Fruit fly (Drosophila melanogaster) whole organism, embryonic: Measurements from ENCODE around the gene CG42538.

Experiments used
- Ada2b ChIP-seq: fragments of 200-800 bp; sonication (Bioruptor generic); IDR thresholded peaks from 2 replicates; pipeline ENCODE4 v1.3.6; 2022; ENCODE audit warnings: missing biosample characterization, missing genetic modification characterization
- Adf1 ChIP-seq: fragments of 200-800 bp; sonication (Bioruptor generic); IDR thresholded peaks from 2 replicates; pipeline ENCODE4 v1.3.6; 2022; ENCODE audit warnings: missing biosample characterization, missing genetic modification characterization
- Antp ChIP-seq: fragments of 200-800 bp; sonication (Bioruptor generic); optimal IDR thresholded peaks from 3 replicates; lab custom pipeline; 2016; ENCODE audit warnings: missing biosample characterization, missing genetic modification characterization
- Atf-2 ChIP-seq: fragments of 200-800 bp; sonication (Bioruptor generic); optimal IDR thresholded peaks from 2 replicates; lab custom pipeline; 2016; ENCODE audit warnings: missing biosample characterization, missing genetic modification characterization
- CG12942 ChIP-seq: fragments of 200-800 bp; sonication (Bioruptor generic); optimal IDR thresholded peaks from 3 replicates; lab custom pipeline; 2016; ENCODE audit warnings: missing biosample characterization, missing genetic modification characterization
- CG14710 ChIP-seq: fragments of 200-800 bp; sonication (Bioruptor generic); optimal IDR thresholded peaks from 3 replicates; lab custom pipeline; 2019; ENCODE audit warnings: missing biosample characterization, mild to moderate bottlenecking, missing genetic modification characterization, moderate library complexity
- CG17612 ChIP-seq: fragments of 200-800 bp; sonication (Bioruptor generic); IDR thresholded peaks from 2 replicates; pipeline ENCODE4 v1.3.6; 2022; ENCODE audit warnings: missing biosample characterization, missing genetic modification characterization
- CG18764 ChIP-seq: fragments of 200-800 bp; sonication (Bioruptor generic); optimal IDR thresholded peaks from 3 replicates; lab custom pipeline; 2016; ENCODE audit warnings: missing biosample characterization, missing genetic modification characterization
- CG30431 ChIP-seq: fragments of 200-800 bp; sonication (Bioruptor generic); optimal IDR thresholded peaks from 2 replicates; lab custom pipeline; 2017; ENCODE audit warnings: missing biosample characterization, missing genetic modification characterization
- CG31365 ChIP-seq: fragments of 200-800 bp; sonication (Bioruptor generic); optimal IDR thresholded peaks from 2 replicates; lab custom pipeline; 2018; ENCODE audit warnings: missing biosample characterization, mild to moderate bottlenecking, missing genetic modification characterization
- CG3726 ChIP-seq: fragments of 200-800 bp; sonication (Bioruptor generic); IDR thresholded peaks from 3 replicates; pipeline ENCODE4, ENCODE4 v1.3.6; 2022; ENCODE audit warnings: missing biosample characterization, missing genetic modification characterization
- CG3995 ChIP-seq: fragments of 200-800 bp; sonication (Bioruptor generic); optimal IDR thresholded peaks from 3 replicates; lab custom pipeline; 2016; ENCODE audit warnings: missing biosample characterization, missing genetic modification characterization
- CG4328 ChIP-seq: fragments of 200-800 bp; sonication (Bioruptor generic); optimal IDR thresholded peaks from 3 replicates; lab custom pipeline; 2017; ENCODE audit warnings: missing biosample characterization, missing genetic modification reagents, missing genetic modification characterization
- CG5953 ChIP-seq: fragments of 200-800 bp; sonication (Bioruptor generic); IDR thresholded peaks from 2 replicates; pipeline ENCODE4 v1.3.6; 2022; ENCODE audit warnings: missing biosample characterization, missing genetic modification characterization
- CG6254 ChIP-seq: fragments of 200-800 bp; sonication (Bioruptor generic); optimal IDR thresholded peaks from 3 replicates; lab custom pipeline; 2017; ENCODE audit warnings: mild to moderate bottlenecking, missing biosample characterization, missing genetic modification reagents, missing genetic modification characterization
- CG6791 ChIP-seq: fragments of 200-800 bp; sonication (Bioruptor generic); IDR thresholded peaks from 3 replicates; pipeline ENCODE4 v1.3.6; 2022; ENCODE audit warnings: missing biosample characterization, missing genetic modification characterization; ENCODE audit not compliant: partially characterized antibody
- CG7271 ChIP-seq: fragments of 200-800 bp; sonication (Bioruptor generic); optimal IDR thresholded peaks from 2 replicates; lab custom pipeline; 2018; ENCODE audit warnings: missing biosample characterization, mild to moderate bottlenecking, missing genetic modification characterization, moderate library complexity
- CG8089 ChIP-seq: fragments of 200-800 bp; sonication (Bioruptor generic); optimal IDR thresholded peaks from 3 replicates; lab custom pipeline; 2016; ENCODE audit warnings: missing biosample characterization, missing genetic modification characterization
- CG8924 ChIP-seq: fragments of 200-800 bp; optimal IDR thresholded peaks from 3 replicates; lab custom pipeline; 2019; ENCODE audit warnings: missing biosample characterization, mild to moderate bottlenecking, missing genetic modification characterization, moderate library complexity
- CG9215 ChIP-seq: fragments of 200-800 bp; sonication (Bioruptor generic); IDR thresholded peaks from 2 replicates; pipeline ENCODE4 v1.3.6; 2022; ENCODE audit warnings: missing biosample characterization, missing genetic modification characterization
- CrebB ChIP-seq: fragments of 200-800 bp; sonication (Bioruptor generic); optimal IDR thresholded peaks from 3 replicates; lab custom pipeline; 2018; ENCODE audit warnings: missing biosample characterization, mild to moderate bottlenecking, missing genetic modification characterization
- HLH3B ChIP-seq: fragments of 200-800 bp; sonication (Bioruptor generic); IDR thresholded peaks from 2 replicates; pipeline ENCODE4 v1.3.6; 2022; ENCODE audit warnings: missing biosample characterization, missing genetic modification characterization
- Hand ChIP-seq: fragments of 200-800 bp; sonication (Bioruptor generic); optimal IDR thresholded peaks from 2 replicates; lab custom pipeline; 2017; ENCODE audit warnings: mild to moderate bottlenecking, missing biosample characterization, missing genetic modification reagents, missing genetic modification characterization
- Hmr ChIP-seq: fragments of 200-800 bp; sonication (Bioruptor generic); optimal IDR thresholded peaks from 3 replicates; lab custom pipeline; 2017; ENCODE audit warnings: mild to moderate bottlenecking, missing biosample characterization, missing genetic modification reagents, missing genetic modification characterization
- Nf-YC ChIP-seq: fragments of 200-800 bp; optimal IDR thresholded peaks from 3 replicates; lab custom pipeline; 2019; ENCODE audit warnings: missing biosample characterization, mild to moderate bottlenecking, missing genetic modification characterization, moderate library complexity
- Oli ChIP-seq: fragments of 200-800 bp; sonication (Bioruptor generic); optimal IDR thresholded peaks from 2 replicates; lab custom pipeline; 2018; ENCODE audit warnings: missing biosample characterization, mild to moderate bottlenecking, missing genetic modification characterization, moderate library complexity
- PHDP ChIP-seq: fragments of 200-800 bp; sonication (Bioruptor generic); optimal IDR thresholded peaks from 3 replicates; lab custom pipeline; 2018; ENCODE audit warnings: missing biosample characterization, mild to moderate bottlenecking, missing genetic modification characterization, moderate library complexity
- Rx ChIP-seq: fragments of 200-800 bp; sonication (Bioruptor generic); IDR thresholded peaks from 2 replicates; pipeline ENCODE4 v1.3.6; 2022; ENCODE audit warnings: missing biosample characterization, missing genetic modification characterization
- Sry-β ChIP-seq: fragments of 200-800 bp; sonication (Bioruptor generic); optimal IDR thresholded peaks from 2 replicates; lab custom pipeline; 2018; ENCODE audit warnings: missing biosample characterization, mild to moderate bottlenecking, missing genetic modification characterization, moderate library complexity
- ab ChIP-seq: fragments of 200-800 bp; sonication (Bioruptor generic); optimal IDR thresholded peaks from 2 replicates; lab custom pipeline; 2016; ENCODE audit warnings: missing biosample characterization, missing genetic modification characterization
- abd-A ChIP-seq: fragments of 200-800 bp; sonication (Bioruptor generic); optimal IDR thresholded peaks from 3 replicates; lab custom pipeline; 2019; ENCODE audit warnings: missing biosample characterization, mild to moderate bottlenecking, missing genetic modification characterization, moderate library complexity
- cad ChIP-seq: fragments of >200 bp; optimal IDR thresholded peaks from 2 replicates; lab custom pipeline; 2017; ENCODE audit warnings: missing biosample characterization, missing genetic modification characterization
- chif ChIP-seq, 2 experiments: fragments of 200-800 bp; sonication (Bioruptor generic); optimal IDR thresholded peaks; 3 replicates each; lab custom pipeline; 2016; ENCODE audit warnings: missing biosample characterization in 2 of 2, missing genetic modification characterization in 2 of 2
- croc ChIP-seq: fragments of 200-800 bp; sonication (Bioruptor generic); conservative IDR thresholded peaks from 3 replicates; pipeline ENCODE4 v1.3.6; 2022; ENCODE audit warnings: missing biosample characterization, missing genetic modification characterization
- danr ChIP-seq: fragments of 200-800 bp; sonication (Bioruptor generic); IDR thresholded peaks from 2 replicates; pipeline ENCODE4 v1.3.6; 2022; ENCODE audit warnings: missing biosample characterization, missing genetic modification characterization
- gce ChIP-seq: fragments of 200-800 bp; sonication (Bioruptor generic); IDR thresholded peaks from 3 replicates; pipeline ENCODE4 v1.3.6; 2022; ENCODE audit warnings: missing biosample characterization, missing genetic modification characterization
- gro ChIP-seq: fragments of 200-800 bp; sonication (Bioruptor generic); optimal IDR thresholded peaks from 2 replicates; lab custom pipeline; 2016; ENCODE audit warnings: missing biosample characterization, missing genetic modification characterization
- hkb ChIP-seq, 2 experiments: fragments of 200-800 bp in 1 of 2; fragments of >200 bp in 1 of 2; sonication (Bioruptor generic) in 1 of 2; IDR thresholded peaks in 1 of 2; optimal IDR thresholded peaks in 1 of 2; 2 replicates each; pipeline versions ENCODE4 v1.3.6 to Lab custom; 2017 to 2022; ENCODE audit warnings: missing biosample characterization in 1 of 2, missing genetic modification characterization in 1 of 2
- hth ChIP-seq: fragments of >200 bp; optimal IDR thresholded peaks from 2 replicates; lab custom pipeline; 2017; ENCODE audit warnings: inconsistent platforms
- kah ChIP-seq: fragments of 200-800 bp; sonication (Bioruptor generic); optimal IDR thresholded peaks from 2 replicates; lab custom pipeline; 2018; ENCODE audit warnings: missing biosample characterization, mild to moderate bottlenecking, missing genetic modification characterization
- sc ChIP-seq, 3 experiments: fragments of >200 bp in 2 of 3; fragments of 200-800 bp in 1 of 3; sonication (Bioruptor generic) in 1 of 3; optimal IDR thresholded peaks; 2 replicates in 2 of 3; 3 replicates in 1 of 3; lab custom pipeline; 2017; ENCODE audit warnings: mild to moderate bottlenecking in 1 of 3, missing biosample characterization in 1 of 3, missing genetic modification characterization in 1 of 3, missing genetic modification reagents in 1 of 3
- seq ChIP-seq: fragments of 200-800 bp; sonication (Bioruptor generic); IDR thresholded peaks from 2 replicates; pipeline ENCODE4 v1.3.6; 2022; ENCODE audit warnings: missing biosample characterization, missing genetic modification characterization
- sima ChIP-seq: fragments of 200-800 bp; sonication (Bioruptor generic); optimal IDR thresholded peaks from 2 replicates; lab custom pipeline; 2016; ENCODE audit warnings: missing biosample characterization, missing genetic modification characterization
- stc ChIP-seq: fragments of 200-800 bp; sonication (Bioruptor generic); IDR thresholded peaks from 2 replicates; pipeline ENCODE4 v1.3.6; 2022; ENCODE audit warnings: missing biosample characterization, missing genetic modification characterization
- tll ChIP-seq, 2 experiments: fragments of 200-800 bp in 1 of 2; fragments of >200 bp in 1 of 2; sonication (Bioruptor generic) in 1 of 2; optimal IDR thresholded peaks; 2 replicates each; lab custom pipeline; 2017 to 2019; ENCODE audit warnings: missing biosample characterization in 2 of 2, missing genetic modification characterization in 2 of 2, mild to moderate bottlenecking in 1 of 2, moderate library complexity in 1 of 2
- tna ChIP-seq: fragments of 200-800 bp; sonication (Bioruptor generic); IDR thresholded peaks from 2 replicates; pipeline ENCODE4 v1.3.6; 2022; ENCODE audit warnings: missing biosample characterization, missing genetic modification characterization; ENCODE audit not compliant: partially characterized antibody
- toy ChIP-seq: fragments of 200-800 bp; sonication (Bioruptor generic); IDR thresholded peaks from 2 replicates; pipeline ENCODE4 v1.3.6; 2022; ENCODE audit warnings: missing biosample characterization, missing genetic modification characterization
- vvl ChIP-seq: fragments of 200-800 bp; sonication (Bioruptor generic); IDR thresholded peaks from 2 replicates; pipeline ENCODE4 v1.3.6; 2022; ENCODE audit warnings: missing biosample characterization, missing genetic modification characterization

The CG42538 gene

DNA sequence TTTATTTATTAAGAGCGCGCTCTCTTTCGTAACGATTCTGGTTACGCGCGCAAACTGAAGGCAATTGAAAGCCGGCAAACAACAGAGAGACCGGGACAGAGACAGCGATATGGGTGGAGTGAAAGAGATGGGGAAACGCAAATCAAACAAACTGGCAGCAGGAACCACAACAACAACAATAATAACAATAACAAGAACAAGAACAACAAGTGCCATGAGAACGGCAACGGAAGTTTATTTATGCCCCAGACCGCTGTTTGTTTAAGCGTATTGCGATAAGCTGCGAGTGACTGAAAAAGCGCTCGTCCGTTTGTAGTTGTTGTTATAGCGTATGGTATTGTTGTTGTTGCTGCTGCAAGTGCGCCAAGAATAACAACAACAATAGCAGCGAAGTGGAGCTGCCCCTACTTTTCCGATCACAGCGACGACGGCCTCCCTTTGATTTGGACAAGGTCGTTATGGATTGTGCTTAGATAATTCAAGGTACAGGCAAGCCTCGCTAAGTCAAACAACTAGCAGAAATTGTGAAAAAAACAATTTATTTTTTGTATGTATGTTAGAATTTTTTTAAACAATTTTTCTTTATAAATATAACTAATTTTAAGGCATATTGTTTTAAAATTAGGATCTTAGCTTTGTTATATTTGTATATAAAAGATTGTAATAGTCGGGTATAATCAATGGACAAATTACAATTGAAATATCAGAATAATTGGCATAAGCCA is 8.1 kb upstream of the CG42538 start (continued):
- TF ChIP-seq abd-A (no peak), CG14710 (tag; lab: Kevin White, UChicago) (peak; percentile 59), HLH3B (peak; percentile 65; the same call in 1 of the 2 replicates), croc (GFP tag; lab: Robert Waterston, UW) (peak; percentile 34; the same call in 1 of the 3 replicates), gro (GFP tag; lab: Kevin White, UChicago) (peak; percentile 47), CG31365 (tag; lab: Kevin White, UChicago) (peak; percentile 55), CG8089 (GFP tag; lab: Kevin White, UChicago) (peak; percentile 54), stc (peak; percentile 50; the same call in 1 of the 2 replicates), ab (GFP tag; lab: Kevin White, UChicago) (no peak), Hand (GFP tag; lab: Kevin White, UChicago) (peak; percentile 3), Nf-YC (tag; lab: Kevin White, UChicago) (no peak), Antp (GFP tag; lab: Kevin White, UChicago) (peak; percentile 55), Hmr (GFP tag; lab: Kevin White, UChicago) (peak; percentile 68), CG4328 (GFP tag; lab: Kevin White, UChicago) (peak; percentile 74), CG6254 (GFP tag; lab: Kevin White, UChicago) (peak; percentile 79), CG18764 (GFP tag; lab: Kevin White, UChicago) (peak; percentile 58), CG8924 (tag; lab: Kevin White, UChicago) (peak; percentile 54), danr (no peak), sima (GFP tag; lab: Kevin White, UChicago) (no peak), chif (GFP tag; optimal IDR thresholded peaks at IDR 0.05; lab: Kevin White, UChicago) (peak; percentile 30 to 54), Ada2b (GFP tag; lab: Robert Waterston, UW) (peak; percentile 25; the same call in 1 of the 2 replicates), gce (GFP tag; lab: Robert Waterston, UW) (peak; percentile 84), CG3995 (GFP tag; lab: Kevin White, UChicago) (no peak), cad (GFP tag; lab: Kevin White, UChicago) (no peak), PHDP (tag; lab: Kevin White, UChicago) (peak; percentile 51), Oli (tag; lab: Kevin White, UChicago) (no peak), tll (GFP tag; optimal IDR thresholded peaks at IDR 0.05; lab: Kevin White, UChicago) (no peak), CG9215 (no peak), Sry-β (GFP tag; lab: Kevin White, UChicago) (peak; percentile 4), toy (GFP tag; lab: Robert Waterston, UW) (no peak), kah (GFP tag; lab: Kevin White, UChicago) (peak; percentile 76), hkb (optimal IDR thresholded peaks at IDR 0.05; lab: Kevin White, UChicago) (no peak), hkb (GFP tag; IDR thresholded peaks at IDR 0.05; lab: Robert Waterston, UW) (peak; percentile 56; the same call in 1 of the 2 replicates), sc (optimal IDR thresholded peaks at IDR 0.05; lab: Kevin White, UChicago) (no peak), sc (GFP tag; optimal IDR thresholded peaks at IDR 0.05; lab: Kevin White, UChicago) (peak; percentile 77), CG30431 (GFP tag; lab: Kevin White, UChicago) (no peak), CG3726 (GFP tag; lab: Robert Waterston, UW) (no peak), Atf-2 (GFP tag; lab: Kevin White, UChicago) (peak; percentile 42), seq (GFP tag; lab: Robert Waterston, UW) (peak; percentile 48; the same call in 1 of the 2 replicates), tna (GFP tag; lab: Robert Waterston, UW) (no peak), Adf1 (GFP tag; lab: Robert Waterston, UW) (peak; percentile 57; the same call in 1 of the 2 replicates), hth (lab: Kevin White, UChicago) (no peak), CG7271 (tag; lab: Kevin White, UChicago) (peak; percentile 7), Rx (GFP tag; lab: Robert Waterston, UW) (0 out of 2 replicates have a peak, but pooled peaks have one; percentile 17), CG12942 (GFP tag; lab: Kevin White, UChicago) (peak; percentile 50), CG17612 (GFP tag; lab: Robert Waterston, UW) (no peak), CG5953 (GFP tag; lab: Robert Waterston, UW) (no peak; the same call in 1 of the 2 replicates), CG6791 (GFP tag; lab: Robert Waterston, UW) (no peak), CrebB (tag; lab: Kevin White, UChicago) (peak; percentile 70), vvl (GFP tag; lab: Robert Waterston, UW) (peak; percentile 74)
